Worm (Caenorhabditis elegans) whole organism, L4/young adult: ENCODE measurements around the gene Y38H6C.25.

Source experiments
- W03F9.2 ChIP-seq: fragments of 150-350 bp; optimal IDR thresholded peaks from 2 replicates; lab custom pipeline; 2014; ENCODE audit warnings: missing biosample characterization, missing genetic modification characterization
- him-1 ChIP-seq: sonication (generic microtip); optimal IDR thresholded peaks from 2 replicates; lab custom pipeline; 2016; ENCODE audit warnings: missing genotype, missing genetic modification reagents, missing genetic modification characterization, missing compliant biosample characterization

- TF ChIP-seq him-1 (tag; lab: Kevin White, UChicago) (no peak), W03F9.2 (no peak)
Measured at ce11 chrV:20492385-20492784, 26.6 kb upstream of the Y38H6C.25 start, which contains the start of gene srbc-79.
